Fruit fly (Drosophila melanogaster) whole organism, prepupa: ENCODE measurements around the gene LeuRS.
A peak's percentile ranks its signal among the peaks of the same experiment; 100 is the strongest.

Experiments
- Blimp-1 ChIP-seq: fragments of 200-800 bp; sonication (Bioruptor generic); optimal IDR thresholded peaks from 3 replicates; lab custom pipeline; 2017; ENCODE audit warnings: missing biosample characterization, missing genetic modification characterization, mild to moderate bottlenecking, moderate library complexity, missing genetic modification reagents
- CG16779 ChIP-seq: fragments of 200-800 bp; sonication (Bioruptor generic); optimal IDR thresholded peaks from 3 replicates; lab custom pipeline; 2017; ENCODE audit warnings: missing biosample characterization, mild to moderate bottlenecking, missing genetic modification characterization
- CG6792 ChIP-seq: fragments of 200-800 bp; sonication (Bioruptor generic); optimal IDR thresholded peaks from 3 replicates; lab custom pipeline; 2016; ENCODE audit warnings: missing biosample characterization, missing genetic modification characterization
- CG6854 ChIP-seq: fragments of 200-800 bp; sonication (Bioruptor generic); optimal IDR thresholded peaks from 2 replicates; lab custom pipeline; 2017; ENCODE audit warnings: missing biosample characterization, mild to moderate bottlenecking, missing genetic modification characterization
- Hr4 ChIP-seq: fragments of 200-800 bp; sonication (Bioruptor generic); optimal IDR thresholded peaks from 3 replicates; lab custom pipeline; 2016; ENCODE audit warnings: missing biosample characterization, missing genetic modification characterization
- Sox14 ChIP-seq: fragments of 200-800 bp; sonication (Bioruptor generic); optimal IDR thresholded peaks from 3 replicates; lab custom pipeline; 2016; ENCODE audit warnings: missing biosample characterization, missing genetic modification characterization
- esn ChIP-seq: fragments of 200-800 bp; sonication (Bioruptor generic); optimal IDR thresholded peaks from 2 replicates; lab custom pipeline; 2016; ENCODE audit warnings: missing biosample characterization, mild to moderate bottlenecking, missing genetic modification characterization, moderate library complexity

- TF ChIP-seq esn (GFP tag; lab: Kevin White, UChicago) (peak; percentile 40), Hr4 (GFP tag; lab: Kevin White, UChicago) (no peak), CG16779 (tag; lab: Kevin White, UChicago) (no peak), CG6792 (GFP tag; lab: Kevin White, UChicago) (peak; percentile 11), CG6854 (GFP tag; lab: Kevin White, UChicago) (no peak), Blimp-1 (GFP tag; lab: Kevin White, UChicago) (no peak), Sox14 (GFP tag; lab: Kevin White, UChicago) (no peak)
Measured at dm6 chr2L:3543062-3543461, 28.6 kb upstream of the LeuRS start.
